Worm (Caenorhabditis elegans) whole organism, L4/young adult: ENCODE results near the gene C46C2.2.

Experiments used
- W03F9.2 ChIP-seq: fragments of 150-350 bp; optimal IDR thresholded peaks from 2 replicates; lab custom pipeline; 2014; ENCODE audit warnings: missing biosample characterization, missing genetic modification characterization
- him-1 ChIP-seq: sonication (generic microtip); optimal IDR thresholded peaks from 2 replicates; lab custom pipeline; 2016; ENCODE audit warnings: missing genotype, missing genetic modification reagents, missing genetic modification characterization, missing compliant biosample characterization

DNA sequence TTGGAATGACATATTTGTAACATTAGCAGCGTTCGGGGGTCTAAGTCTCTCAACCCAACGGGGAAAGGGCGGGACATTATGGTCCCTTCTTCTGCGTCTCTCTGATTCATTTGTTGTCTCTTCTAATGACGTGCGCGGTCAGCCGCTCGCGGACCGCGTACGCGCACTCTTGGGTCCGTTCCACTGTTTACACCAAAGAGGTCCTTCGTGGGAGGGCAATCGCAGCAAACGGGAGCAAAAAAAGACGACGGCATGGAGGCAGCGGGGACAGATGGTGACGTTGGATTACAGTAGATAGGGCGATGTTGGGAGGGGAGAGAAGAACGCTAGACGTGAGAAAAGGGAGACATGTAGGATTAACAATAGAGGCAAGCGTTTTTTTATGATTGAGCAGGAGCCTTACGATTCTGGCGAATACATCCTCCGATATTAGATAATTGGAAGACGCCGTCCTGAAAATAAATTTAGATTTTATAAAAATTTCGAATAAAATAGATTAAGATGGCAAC is 46.3 kb downstream of the C46C2.2 start, which contains the start of gene flh-1:
- no peak for TF ChIP-seq W03F9.2
- no peak for TF ChIP-seq him-1 (tag; lab: Kevin White, UChicago)
